Worm (Caenorhabditis elegans) whole organism, midembryonic: ENCODE results near the gene E04F6.8.

Experiments
- T22C8.4 ChIP-seq: fragments of 200-800 bp; sonication (Bioruptor generic); IDR thresholded peaks from 2 replicates; pipeline ENCODE4 v1.3.6; 2022; ENCODE audit warnings: missing genetic modification characterization, missing compliant biosample characterization
- cog-1 ChIP-seq: sonication (generic microtip); optimal IDR thresholded peaks from 2 replicates; lab custom pipeline; 2016; ENCODE audit warnings: missing genetic modification characterization, missing compliant biosample characterization
- flt-1 ChIP-seq: fragments of 200-800 bp; sonication (Bioruptor generic); IDR thresholded peaks from 2 replicates; pipeline ENCODE4 v1.3.6; 2022; ENCODE audit warnings: missing genetic modification characterization, missing compliant biosample characterization
- klf-2 ChIP-seq: fragments of 200-800 bp; sonication (Bioruptor generic); conservative IDR thresholded peaks from 2 replicates; pipeline ENCODE4 v1.3.6; 2022; ENCODE audit warnings: missing genetic modification reagents, missing genetic modification characterization, missing compliant biosample characterization
- med-1 ChIP-seq: sonication (generic microtip); optimal IDR thresholded peaks from 2 replicates; lab custom pipeline; 2017; ENCODE audit warnings: missing genetic modification characterization, mild to moderate bottlenecking, missing compliant biosample characterization, antibody characterized with exemption, missing genetic modification reagents; ENCODE audit not compliant: insufficient read depth
- ref-1 ChIP-seq: fragments of 200-800 bp; sonication (Bioruptor generic); conservative IDR thresholded peaks from 2 replicates; pipeline ENCODE4 v1.3.6; 2022; ENCODE audit warnings: missing genetic modification reagents, missing genetic modification characterization, missing compliant biosample characterization
- tab-1 ChIP-seq: fragments of 200-800 bp; sonication (Bioruptor generic); IDR thresholded peaks from 2 replicates; pipeline ENCODE4 v1.3.6; 2022; ENCODE audit warnings: missing genetic modification characterization, missing compliant biosample characterization
- ztf-23 ChIP-seq: fragments of 200-800 bp; sonication (Bioruptor generic); IDR thresholded peaks from 2 replicates; pipeline ENCODE4 v1.3.6; 2022; ENCODE audit warnings: missing genetic modification reagents, missing genetic modification characterization, missing compliant biosample characterization
- ztf-29 ChIP-seq: fragments of 200-800 bp; sonication (Bioruptor generic); IDR thresholded peaks from 2 replicates; pipeline ENCODE4 v1.3.6; 2022; ENCODE audit warnings: missing genetic modification reagents, missing genetic modification characterization, missing compliant biosample characterization

The E04F6.8 gene

ce11 chrII:7233274-7233673 is 22.1 kb upstream of the E04F6.8 start:
- no peak for TF ChIP-seq ztf-29 (GFP tag; lab: Robert Waterston, UW)
- no peak for TF ChIP-seq ztf-23 (GFP tag; lab: Robert Waterston, UW)
- no peak for TF ChIP-seq T22C8.4 (GFP tag; lab: Robert Waterston, UW)
- TF ChIP-seq klf-2: no peak
- TF ChIP-seq ref-1 (GFP tag; lab: Robert Waterston, UW): no peak
- no peak for TF ChIP-seq cog-1 (tag; lab: Kevin White, UChicago)
- no peak for TF ChIP-seq tab-1 (GFP tag; lab: Robert Waterston, UW)
- no peak for TF ChIP-seq med-1 (GFP tag; lab: Kevin White, UChicago)
- TF ChIP-seq flt-1 (GFP tag; lab: Robert Waterston, UW): no peak

- no peak for TF ChIP-seq cog-1 (tag; lab: Kevin White, UChicago)
- TF ChIP-seq ztf-23 (GFP tag; lab: Robert Waterston, UW): no peak
- no peak for TF ChIP-seq flt-1 (GFP tag; lab: Robert Waterston, UW)
- no peak for TF ChIP-seq T22C8.4 (GFP tag; lab: Robert Waterston, UW)
Observed at ce11 chrII:7232517-7232916, 21.3 kb upstream of the E04F6.8 start, which contains the start of gene ctsa-3.1. TSS of gene ctsa-3.1 (plus strand) at chrII:7232853.

- no peak for TF ChIP-seq klf-2
- no peak for TF ChIP-seq cog-1 (tag; lab: Kevin White, UChicago)
- no peak for TF ChIP-seq ztf-29 (GFP tag; lab: Robert Waterston, UW)
- TF ChIP-seq ref-1 (GFP tag; lab: Robert Waterston, UW): no peak
- TF ChIP-seq T22C8.4 (GFP tag; lab: Robert Waterston, UW): no peak
- TF ChIP-seq ztf-23 (GFP tag; lab: Robert Waterston, UW): no peak
- no peak for TF ChIP-seq flt-1 (GFP tag; lab: Robert Waterston, UW)
- no peak for TF ChIP-seq tab-1 (GFP tag; lab: Robert Waterston, UW)
- no peak for TF ChIP-seq med-1 (GFP tag; lab: Kevin White, UChicago)
Observed at ce11 chrII:7231951-7232350, 20.8 kb upstream of the E04F6.8 start.

ce11 chrII:7230684-7231083 is 19.5 kb upstream of the E04F6.8 start:
- TF ChIP-seq ref-1 (GFP tag; lab: Robert Waterston, UW): no peak
- TF ChIP-seq flt-1 (GFP tag; lab: Robert Waterston, UW): no peak
- TF ChIP-seq tab-1 (GFP tag; lab: Robert Waterston, UW): no peak
- no peak for TF ChIP-seq ztf-23 (GFP tag; lab: Robert Waterston, UW)
- TF ChIP-seq klf-2: no peak
- TF ChIP-seq cog-1 (tag; lab: Kevin White, UChicago): no peak
- no peak for TF ChIP-seq med-1 (GFP tag; lab: Kevin White, UChicago)
- no peak for TF ChIP-seq ztf-29 (GFP tag; lab: Robert Waterston, UW)
- TF ChIP-seq T22C8.4 (GFP tag; lab: Robert Waterston, UW): no peak

ce11 chrII:7228646-7229200 is 17.5 kb upstream of the E04F6.8 start, which contains the start of gene F32A5.4:
TSS of gene F32A5.4 (plus strand) at chrII:7229150.
- TF ChIP-seq ref-1 (GFP tag; lab: Robert Waterston, UW) (no peak), ztf-29 (GFP tag; lab: Robert Waterston, UW) (no peak), ztf-23 (GFP tag; lab: Robert Waterston, UW) (no peak), T22C8.4 (GFP tag; lab: Robert Waterston, UW) (no peak), tab-1 (GFP tag; lab: Robert Waterston, UW) (no peak)

ce11 chrII:7225864-7226522 is 14.8 kb upstream of the E04F6.8 start, which contains the start of gene clh-3:
TSS of gene clh-3 (minus strand) at chrII:7225914.
- TF ChIP-seq tab-1 (GFP tag; lab: Robert Waterston, UW): no peak
- TF ChIP-seq flt-1 (GFP tag; lab: Robert Waterston, UW): no peak
- no peak for TF ChIP-seq ztf-23 (GFP tag; lab: Robert Waterston, UW)
- TF ChIP-seq ref-1 (GFP tag; lab: Robert Waterston, UW): no peak
- no peak for TF ChIP-seq cog-1 (tag; lab: Kevin White, UChicago)
- no peak for TF ChIP-seq T22C8.4 (GFP tag; lab: Robert Waterston, UW)
- no peak for TF ChIP-seq klf-2
- no peak for TF ChIP-seq ztf-29 (GFP tag; lab: Robert Waterston, UW)
- no peak for TF ChIP-seq med-1 (GFP tag; lab: Kevin White, UChicago)

ce11 chrII:7224074-7224473 is 12.9 kb upstream of the E04F6.8 start:
- no peak for TF ChIP-seq cog-1 (tag; lab: Kevin White, UChicago)
- TF ChIP-seq ztf-23 (GFP tag; lab: Robert Waterston, UW): no peak
- TF ChIP-seq ztf-29 (GFP tag; lab: Robert Waterston, UW): no peak
- TF ChIP-seq ref-1 (GFP tag; lab: Robert Waterston, UW): no peak
- no peak for TF ChIP-seq T22C8.4 (GFP tag; lab: Robert Waterston, UW)
- TF ChIP-seq klf-2: no peak
- TF ChIP-seq tab-1 (GFP tag; lab: Robert Waterston, UW): no peak
- no peak for TF ChIP-seq med-1 (GFP tag; lab: Kevin White, UChicago)
- no peak for TF ChIP-seq flt-1 (GFP tag; lab: Robert Waterston, UW)

- TF ChIP-seq ztf-23 (GFP tag; lab: Robert Waterston, UW) (no peak), ztf-29 (GFP tag; lab: Robert Waterston, UW) (no peak), med-1 (GFP tag; lab: Kevin White, UChicago) (no peak), T22C8.4 (GFP tag; lab: Robert Waterston, UW) (no peak), flt-1 (GFP tag; lab: Robert Waterston, UW) (no peak), tab-1 (GFP tag; lab: Robert Waterston, UW) (no peak), ref-1 (GFP tag; lab: Robert Waterston, UW) (no peak), cog-1 (tag; lab: Kevin White, UChicago) (no peak), klf-2 (no peak)
Observed at ce11 chrII:7217047-7217446, 5.9 kb upstream of the E04F6.8 start, which contains the start of gene E04F6.10. TSS of gene E04F6.10 (minus strand) at chrII:7217147.

- TF ChIP-seq T22C8.4 (GFP tag; lab: Robert Waterston, UW) (no peak), ref-1 (GFP tag; lab: Robert Waterston, UW) (no peak), ztf-29 (GFP tag; lab: Robert Waterston, UW) (no peak)
Observed at ce11 chrII:7212059-7212458, 879 bp upstream of the E04F6.8 start, which contains the start of gene E04F6.9. TSS of gene E04F6.9 (minus strand) at chrII:7212159.
